Worm (Caenorhabditis elegans) whole organism, L4 larva: ENCODE measurements around the gene bli-2.

Experiments
- F44E2.7 ChIP-seq: fragments of 200-800 bp; sonication (Bioruptor generic); IDR thresholded peaks from 2 replicates; pipeline ENCODE4 v2.1.2; 2022; ENCODE audit warnings: missing genetic modification characterization, missing compliant biosample characterization
- F49E8.2 ChIP-seq: sonication (generic microtip); optimal IDR thresholded peaks from 2 replicates; lab custom pipeline; 2016; ENCODE audit warnings: missing compliant biosample characterization, mild to moderate bottlenecking, missing genetic modification characterization, borderline replicate concordance
- Y5F2A.4 ChIP-seq: fragments of 200-800 bp; sonication (Bioruptor generic); optimal IDR thresholded peaks from 2 replicates; lab custom pipeline; 2018; ENCODE audit warnings: mild to moderate bottlenecking, missing genetic modification characterization, missing compliant biosample characterization
- ZK546.5 ChIP-seq, 2 experiments: sonication (generic microtip); optimal IDR thresholded peaks; 2 replicates each; lab custom pipeline; 2017; ENCODE audit warnings: missing biosample characterization in 2 of 2, missing genetic modification characterization in 2 of 2
- ama-1 ChIP-seq: fragments of 150-350 bp; optimal IDR thresholded peaks from 2 replicates; lab custom pipeline; 2014; ENCODE audit warnings: inconsistent platforms, mixed read lengths
- fos-1 ChIP-seq: fragments of 150-350 bp; optimal IDR thresholded peaks from 2 replicates; lab custom pipeline; 2014; ENCODE audit warnings: missing biosample characterization, missing genetic modification characterization
- lin-39 ChIP-seq: fragments of 150-350 bp; optimal IDR thresholded peaks from 2 replicates; lab custom pipeline; 2014; ENCODE audit warnings: missing biosample characterization, missing genetic modification reagents, missing genetic modification characterization
- mep-1 ChIP-seq: fragments of 150-350 bp; sonication (generic microtip); optimal IDR thresholded peaks from 3 replicates; lab custom pipeline; 2014; ENCODE audit warnings: missing biosample characterization, missing genetic modification characterization
- nhr-48 ChIP-seq: sonication (generic microtip); optimal IDR thresholded peaks from 2 replicates; lab custom pipeline; 2016; ENCODE audit warnings: mild to moderate bottlenecking, missing genetic modification characterization, missing compliant biosample characterization
- tra-1 ChIP-seq: fragments of 200-800 bp; sonication (Bioruptor generic); IDR thresholded peaks from 2 replicates; pipeline ENCODE4 v1.3.6; 2022; ENCODE audit warnings: missing genetic modification reagents, missing genetic modification characterization, missing compliant biosample characterization
- unc-130 ChIP-seq: sonication (generic microtip); optimal IDR thresholded peaks from 2 replicates; lab custom pipeline; 2016; ENCODE audit warnings: missing genetic modification reagents, missing genetic modification characterization, missing compliant biosample characterization

ce11 chrII:5604441-5604840, 47.8 kb downstream of the bli-2 start:
- TF ChIP-seq mep-1 (tag; lab: Kevin White, UChicago): no peak
- TF ChIP-seq fos-1: no peak
- TF ChIP-seq Y5F2A.4 (GFP tag; lab: Kevin White, UChicago): no peak
- TF ChIP-seq tra-1 (GFP tag; lab: Robert Waterston, UW): no peak
- no peak for TF ChIP-seq F49E8.2 (tag; lab: Kevin White, UChicago)
- TF ChIP-seq F44E2.7 (GFP tag; lab: Robert Waterston, UW): no peak
- no peak for TF ChIP-seq lin-39 (tag; lab: Kevin White, UChicago)
- TF ChIP-seq nhr-48 (tag; lab: Kevin White, UChicago): no peak
- TF ChIP-seq ZK546.5 (tag; optimal IDR thresholded peaks at IDR 0.05; lab: Kevin White, UChicago): no peak
- no peak for TF ChIP-seq ama-1
- no peak for TF ChIP-seq unc-130 (GFP tag; lab: Kevin White, UChicago)
